Worm (Caenorhabditis elegans) whole organism, L4 larva: ENCODE data around the gene sre-6.

ENCODE experiments used
- F10B5.3 ChIP-seq: sonication (generic microtip); optimal IDR thresholded peaks from 2 replicates; lab custom pipeline; 2016; ENCODE audit warnings: mild to moderate bottlenecking, missing genetic modification characterization, missing compliant biosample characterization
- F37D6.2 ChIP-seq: sonication (generic microtip); optimal IDR thresholded peaks from 2 replicates; lab custom pipeline; 2016; ENCODE audit warnings: mild to moderate bottlenecking, missing genetic modification characterization, missing compliant biosample characterization
- F44E2.7 ChIP-seq: fragments of 200-800 bp; sonication (Bioruptor generic); IDR thresholded peaks from 2 replicates; pipeline ENCODE4 v2.1.2; 2022; ENCODE audit warnings: missing genetic modification characterization, missing compliant biosample characterization
- T26A8.4 ChIP-seq: fragments of 200-800 bp; sonication (Bioruptor generic); IDR thresholded peaks from 2 replicates; pipeline ENCODE4 v1.3.6; 2022; ENCODE audit warnings: missing genetic modification characterization, missing compliant biosample characterization
- Y48G9A.11 ChIP-seq: fragments of 200-800 bp; sonication (Bioruptor generic); IDR thresholded peaks from 2 replicates; pipeline ENCODE4 v1.3.6; 2022; ENCODE audit warnings: missing genetic modification reagents, missing genetic modification characterization, missing compliant biosample characterization
- Y5F2A.4 ChIP-seq: fragments of 200-800 bp; sonication (Bioruptor generic); optimal IDR thresholded peaks from 2 replicates; lab custom pipeline; 2018; ENCODE audit warnings: mild to moderate bottlenecking, missing genetic modification characterization, missing compliant biosample characterization
- Y75B8A.6 ChIP-seq: fragments of 200-800 bp; sonication (Bioruptor generic); IDR thresholded peaks from 2 replicates; pipeline ENCODE4 v1.3.6; 2022; ENCODE audit warnings: missing genetic modification reagents, missing genetic modification characterization, missing compliant biosample characterization
- ZK337.2 ChIP-seq: fragments of 200-800 bp; sonication (Bioruptor generic); IDR thresholded peaks from 2 replicates; pipeline ENCODE4 v1.3.6; 2022; ENCODE audit warnings: missing genetic modification reagents, missing genetic modification characterization, missing compliant biosample characterization
- aha-1 ChIP-seq: fragments of 150-350 bp; peaks from one replicate; lab custom pipeline; 2014; ENCODE audit warnings: missing biosample characterization, missing genetic modification characterization
- arid-1 ChIP-seq: fragments of 200-800 bp; sonication (Bioruptor generic); conservative IDR thresholded peaks from 2 replicates; pipeline ENCODE4 v1.3.6; 2022; ENCODE audit warnings: missing genetic modification reagents, missing genetic modification characterization, missing compliant biosample characterization
- ces-1 ChIP-seq: fragments of 150-350 bp; sonication (generic microtip); optimal IDR thresholded peaks from 4 replicates; lab custom pipeline; 2014; ENCODE audit warnings: missing biosample characterization, missing genetic modification reagents, missing genetic modification characterization
- cey-2 ChIP-seq: sonication (generic microtip); optimal IDR thresholded peaks from 3 replicates; lab custom pipeline; 2017; ENCODE audit warnings: missing genetic modification characterization, mild to moderate bottlenecking, missing compliant biosample characterization, antibody characterized with exemption, borderline replicate concordance; ENCODE audit not compliant: insufficient read depth
- daf-16 ChIP-seq, 3 experiments: sonication (generic microtip); optimal IDR thresholded peaks; 2 replicates each; lab custom pipeline; 2016 to 2017; ENCODE audit warnings: missing genetic modification characterization in 3 of 3, missing genetic modification reagents in 3 of 3, mild to moderate bottlenecking in 2 of 3, missing compliant biosample characterization in 2 of 3, missing biosample characterization in 1 of 3, moderate library complexity in 1 of 3
- dve-1 ChIP-seq: sonication (generic microtip); optimal IDR thresholded peaks from 2 replicates; lab custom pipeline; 2017; ENCODE audit warnings: antibody characterized with exemption, mild to moderate bottlenecking, missing genetic modification characterization, missing compliant biosample characterization; ENCODE audit not compliant: insufficient read depth
- gei-8 ChIP-seq: fragments of 200-800 bp; sonication (Bioruptor generic); optimal IDR thresholded peaks from 2 replicates; lab custom pipeline; 2018; ENCODE audit warnings: mild to moderate bottlenecking, missing genetic modification characterization, missing compliant biosample characterization
- lin-1 ChIP-seq: fragments of 200-800 bp; sonication (Bioruptor generic); IDR thresholded peaks from 2 replicates; pipeline ENCODE4 v1.3.6; 2022; ENCODE audit warnings: missing genetic modification reagents, missing genetic modification characterization, missing compliant biosample characterization
- lin-13 ChIP-seq: fragments of 150-350 bp; optimal IDR thresholded peaks from 2 replicates; lab custom pipeline; 2014; ENCODE audit warnings: missing biosample characterization, missing genetic modification reagents, missing genetic modification characterization
- lin-15B ChIP-seq: fragments of 150-350 bp; sonication (generic microtip); optimal IDR thresholded peaks from 3 replicates; lab custom pipeline; 2014; ENCODE audit warnings: missing biosample characterization, missing genetic modification characterization
- lin-29 ChIP-seq: fragments of 200-800 bp; sonication (Bioruptor generic); IDR thresholded peaks from 2 replicates; pipeline ENCODE4 v1.3.6; 2022; ENCODE audit warnings: missing genetic modification reagents, missing genetic modification characterization, missing compliant biosample characterization
- lir-3 ChIP-seq: sonication (generic microtip); optimal IDR thresholded peaks from 2 replicates; lab custom pipeline; 2016; ENCODE audit warnings: mild to moderate bottlenecking, missing genetic modification characterization, missing compliant biosample characterization
- madf-5 ChIP-seq, 2 experiments: fragments of 200-800 bp; sonication (Bioruptor generic); IDR thresholded peaks; 2 replicates each; pipeline ENCODE4 v1.3.6; 2022; ENCODE audit warnings: missing compliant biosample characterization in 2 of 2, missing genetic modification characterization in 2 of 2
- madf-9 ChIP-seq: fragments of 200-800 bp; sonication (Bioruptor generic); conservative IDR thresholded peaks from 2 replicates; pipeline ENCODE4 v1.3.6; 2022; ENCODE audit warnings: missing genetic modification reagents, missing genetic modification characterization, missing compliant biosample characterization
- mdl-1 ChIP-seq, 2 experiments: fragments of 150-350 bp in 1 of 2; sonication (generic microtip) in 1 of 2; optimal IDR thresholded peaks; 2 replicates each; lab custom pipeline; 2014 to 2017; ENCODE audit warnings: missing biosample characterization in 2 of 2, missing genetic modification characterization in 2 of 2
- mep-1 ChIP-seq: fragments of 150-350 bp; sonication (generic microtip); optimal IDR thresholded peaks from 3 replicates; lab custom pipeline; 2014; ENCODE audit warnings: missing biosample characterization, missing genetic modification characterization
- mes-2 ChIP-seq: sonication (generic microtip); optimal IDR thresholded peaks from 2 replicates; lab custom pipeline; 2016; ENCODE audit warnings: missing genotype, mild to moderate bottlenecking, missing genetic modification characterization, missing compliant biosample characterization; ENCODE audit not compliant: poor library complexity, severe bottlenecking
- mxl-3 ChIP-seq: fragments of 200-800 bp; sonication (Bioruptor generic); optimal IDR thresholded peaks from 2 replicates; lab custom pipeline; 2018; ENCODE audit warnings: mild to moderate bottlenecking, missing genetic modification characterization, missing compliant biosample characterization
- nhr-102 ChIP-seq: sonication (generic microtip); optimal IDR thresholded peaks from 2 replicates; lab custom pipeline; 2016; ENCODE audit warnings: mild to moderate bottlenecking, missing genetic modification characterization, moderate library complexity, missing compliant biosample characterization
- nhr-11 ChIP-seq: fragments of 150-350 bp; optimal IDR thresholded peaks from 2 replicates; lab custom pipeline; 2014; ENCODE audit warnings: missing biosample characterization, missing genetic modification characterization
- nhr-28 ChIP-seq: fragments of 150-350 bp; optimal IDR thresholded peaks from 2 replicates; lab custom pipeline; 2014; ENCODE audit warnings: missing biosample characterization, missing genetic modification characterization
- nhr-41 ChIP-seq: fragments of 200-800 bp; sonication (Bioruptor generic); IDR thresholded peaks from 2 replicates; pipeline ENCODE4 v1.3.6; 2022; ENCODE audit warnings: missing genetic modification reagents, missing genetic modification characterization, missing compliant biosample characterization
- nhr-6 ChIP-seq: fragments of 150-350 bp; optimal IDR thresholded peaks from 2 replicates; lab custom pipeline; 2014; ENCODE audit warnings: missing biosample characterization, missing genetic modification characterization
- nhr-77 ChIP-seq: fragments of 150-350 bp; optimal IDR thresholded peaks from 2 replicates; lab custom pipeline; 2014; ENCODE audit warnings: missing biosample characterization, missing genetic modification characterization
- pha-4 ChIP-seq, 2 experiments: fragments of 150-350 bp in 1 of 2; fragments of 200-800 bp in 1 of 2; sonication (Bioruptor generic) in 1 of 2; IDR thresholded peaks in 1 of 2; optimal IDR thresholded peaks in 1 of 2; 2 replicates each; pipeline versions ENCODE4 v1.3.6 to Lab custom; 2014 to 2022; ENCODE audit warnings: missing genetic modification characterization in 2 of 2, missing genetic modification reagents in 2 of 2, missing biosample characterization in 1 of 2, missing compliant biosample characterization in 1 of 2
- pqm-1 ChIP-seq: sonication (generic microtip); optimal IDR thresholded peaks from 2 replicates; lab custom pipeline; 2017; ENCODE audit warnings: missing biosample characterization, missing genetic modification characterization
- saeg-2 ChIP-seq: fragments of 200-800 bp; sonication (Bioruptor generic); IDR thresholded peaks from 2 replicates; pipeline ENCODE4 v1.3.6; 2022; ENCODE audit warnings: missing genetic modification reagents, missing genetic modification characterization, missing compliant biosample characterization
- skn-1 ChIP-seq: fragments of 150-350 bp; optimal IDR thresholded peaks from 2 replicates; lab custom pipeline; 2014; ENCODE audit warnings: missing biosample characterization, missing genetic modification characterization
- snpc-4 ChIP-seq: fragments of 150-350 bp; optimal IDR thresholded peaks from 2 replicates; lab custom pipeline; 2014; ENCODE audit warnings: missing biosample characterization, missing genetic modification characterization
- tra-1 ChIP-seq: fragments of 200-800 bp; sonication (Bioruptor generic); IDR thresholded peaks from 2 replicates; pipeline ENCODE4 v1.3.6; 2022; ENCODE audit warnings: missing genetic modification reagents, missing genetic modification characterization, missing compliant biosample characterization
- unc-130 ChIP-seq: sonication (generic microtip); optimal IDR thresholded peaks from 2 replicates; lab custom pipeline; 2016; ENCODE audit warnings: missing genetic modification reagents, missing genetic modification characterization, missing compliant biosample characterization
- zfp-2 ChIP-seq: sonication (generic microtip); optimal IDR thresholded peaks from 2 replicates; lab custom pipeline; 2016; ENCODE audit warnings: mild to moderate bottlenecking, missing genetic modification characterization, missing compliant biosample characterization
- zfp-3 ChIP-seq: fragments of 200-800 bp; sonication (Bioruptor generic); conservative IDR thresholded peaks from 2 replicates; pipeline ENCODE4 v1.3.6; 2022; ENCODE audit warnings: missing genetic modification reagents, missing genetic modification characterization, missing compliant biosample characterization
- zip-11 ChIP-seq: fragments of 200-800 bp; sonication (Bioruptor generic); IDR thresholded peaks from 2 replicates; pipeline ENCODE4 v1.3.6; 2022; ENCODE audit warnings: missing genetic modification characterization, missing compliant biosample characterization
- zip-2 ChIP-seq: fragments of 150-350 bp; optimal IDR thresholded peaks from 2 replicates; lab custom pipeline; 2014; ENCODE audit warnings: missing biosample characterization, missing genetic modification characterization
- ztf-7 ChIP-seq: fragments of 150-350 bp; optimal IDR thresholded peaks from 2 replicates; lab custom pipeline; 2014; ENCODE audit warnings: missing biosample characterization, missing genetic modification characterization

Gene sre-6

DNA sequence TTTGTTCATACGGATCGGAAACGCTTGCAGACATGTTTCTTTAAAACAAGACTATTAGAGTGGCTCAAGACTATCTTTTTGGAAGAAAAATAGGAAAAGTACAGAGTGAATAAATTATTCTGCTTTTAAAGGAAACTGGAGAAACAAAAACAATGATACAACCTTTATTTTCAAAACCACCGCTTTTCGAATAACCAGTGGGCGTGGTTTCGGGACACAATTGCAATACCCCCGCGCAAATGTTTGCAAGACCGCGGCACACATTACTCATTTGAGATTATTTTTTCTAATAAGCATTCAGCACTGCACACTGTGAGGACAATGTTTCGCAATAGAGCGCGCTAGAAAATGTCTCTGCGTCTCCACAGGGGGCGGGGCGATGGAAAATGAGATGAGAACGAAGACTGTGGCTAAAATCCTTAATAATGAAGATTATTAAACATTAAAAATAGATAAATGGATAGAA is 45.3 kb upstream of the sre-6 start, which contains the start of gene plrg-1 (continued):
- TF ChIP-seq nhr-77 (tag; lab: Kevin White, UChicago) (peak; percentile 83), mxl-3 (peak; percentile 93), mdl-1 (tag; optimal IDR thresholded peaks at IDR 0.05; lab: Kevin White, UChicago) (peak; percentile 47 to 63), ztf-7 (no peak), F10B5.3 (tag; lab: Kevin White, UChicago) (peak; percentile 60), daf-16 (GFP tag; optimal IDR thresholded peaks at IDR 0.05; lab: Kevin White, UChicago) (peak; percentile 70 to 73), daf-16 (tag; optimal IDR thresholded peaks at IDR 0.05; lab: Kevin White, UChicago) (peak; percentile 59), nhr-41 (GFP tag; lab: Robert Waterston, UW) (peak; percentile 29; the same call in 1 of the 2 replicates), unc-130 (peak; percentile 88), lir-3 (no peak), madf-5 (GFP tag; IDR thresholded peaks at IDR 0.05; lab: Robert Waterston, UW) (peak in 1 of 2 experiments; percentile 65; a peak in 1 of 4 replicates), mes-2 (tag; lab: Kevin White, UChicago) (peak; percentile 97), lin-15B (tag; lab: Kevin White, UChicago) (peak; percentile 87), dve-1 (tag; lab: Kevin White, UChicago) (peak; percentile 91), nhr-28 (tag; lab: Kevin White, UChicago) (peak; percentile 85), nhr-102 (tag; lab: Kevin White, UChicago) (peak; percentile 85), zip-2 (peak; percentile 12), cey-2 (tag; lab: Kevin White, UChicago) (no peak), ces-1 (peak; percentile 3), snpc-4 (tag; lab: Kevin White, UChicago) (no peak), ZK337.2 (GFP tag; lab: Robert Waterston, UW) (no peak), pqm-1 (peak; percentile 41), lin-13 (GFP tag; lab: Kevin White, UChicago) (peak; percentile 85), tra-1 (peak; percentile 81), pha-4 (GFP tag; IDR thresholded peaks at IDR 0.05; lab: Robert Waterston, UW) (peak; percentile 88), pha-4 (tag; optimal IDR thresholded peaks at IDR 0.05; lab: Kevin White, UChicago) (peak; percentile 58), F44E2.7 (GFP tag; lab: Robert Waterston, UW) (no peak)

DNA sequence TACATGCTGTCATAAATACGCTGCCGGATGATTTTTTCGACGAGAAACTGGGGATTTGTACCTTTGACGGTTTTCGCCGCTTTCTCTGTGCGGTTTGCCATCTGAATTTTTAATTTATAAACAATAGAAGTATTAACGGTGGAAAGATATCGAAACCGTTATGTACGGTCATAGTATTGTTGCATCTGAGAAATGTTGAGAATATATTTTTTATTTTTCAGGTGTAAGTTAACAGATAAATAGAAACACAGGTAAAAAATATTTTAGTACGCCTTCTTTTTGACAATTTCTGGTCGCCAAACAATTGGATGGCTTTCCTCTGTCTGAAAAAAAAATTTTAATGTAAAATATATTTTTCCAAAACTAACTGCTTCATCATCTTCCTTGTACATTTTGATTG is 43.3 kb upstream of the sre-6 start, which contains the start of gene prp-38:
Gene prp-38 (minus strand): TSS at position 101 of the 400 bp plus-strand sequence.
- TF ChIP-seq skn-1 (tag; lab: Kevin White, UChicago): no peak
- TF ChIP-seq aha-1 (tag; lab: Kevin White, UChicago): peak; percentile 70
- no peak for TF ChIP-seq zfp-3 (GFP tag; lab: Robert Waterston, UW)
- TF ChIP-seq nhr-28 (tag; lab: Kevin White, UChicago): no peak

DNA sequence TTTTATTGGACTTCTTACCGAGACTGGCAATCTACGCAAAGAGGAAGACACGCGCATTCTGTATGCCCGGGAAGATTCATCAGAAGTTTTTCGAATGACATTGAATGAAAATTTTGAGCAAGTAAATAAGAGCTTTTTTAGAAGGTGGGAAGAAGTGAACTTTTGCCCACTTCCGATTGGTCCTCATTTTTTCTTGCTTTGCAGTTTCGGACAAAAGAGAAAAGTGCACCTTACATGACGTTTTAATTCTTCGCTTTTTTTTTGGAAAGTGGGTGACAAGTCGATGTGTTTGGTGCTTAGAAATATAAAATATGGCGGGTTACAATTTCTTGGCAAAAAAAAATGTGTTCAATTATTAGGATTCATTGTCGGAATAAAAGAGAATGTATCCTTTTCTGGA is 41.8 kb upstream of the sre-6 start, which contains the start of gene secs-1:
Gene secs-1 (minus strand): TSS at position 101 of the 400 bp plus-strand sequence.
- TF ChIP-seq zfp-3 (GFP tag; lab: Robert Waterston, UW) (no peak), nhr-11 (no peak), Y75B8A.6 (GFP tag; lab: Robert Waterston, UW) (no peak), F37D6.2 (no peak), Y5F2A.4 (GFP tag; lab: Kevin White, UChicago) (no peak), lin-29 (GFP tag; lab: Robert Waterston, UW) (no peak), daf-16 (GFP tag; optimal IDR thresholded peaks at IDR 0.05; lab: Kevin White, UChicago) (no peak), daf-16 (tag; optimal IDR thresholded peaks at IDR 0.05; lab: Kevin White, UChicago) (no peak), nhr-6 (no peak), mep-1 (tag; lab: Kevin White, UChicago) (no peak), arid-1 (GFP tag; lab: Robert Waterston, UW) (no peak), T26A8.4 (GFP tag; lab: Robert Waterston, UW) (no peak), Y48G9A.11 (no peak), zfp-2 (no peak), mxl-3 (no peak), zip-11 (GFP tag; lab: Robert Waterston, UW) (no peak), madf-9 (no peak), lin-1 (GFP tag; lab: Robert Waterston, UW) (no peak), F10B5.3 (tag; lab: Kevin White, UChicago) (no peak), saeg-2 (no peak), gei-8 (GFP tag; lab: Kevin White, UChicago) (no peak)
